Worm (Caenorhabditis elegans) whole organism, dauer: ENCODE data around the gene hsp-6.

Source experiments
- unc-62 ChIP-seq: sonication (generic microtip); optimal IDR thresholded peaks from 2 replicates; lab custom pipeline; 2017; ENCODE audit warnings: missing biosample characterization, missing genetic modification reagents, missing genetic modification characterization

Gene hsp-6

ce11 chrV:4826710-4827380 lies at the start of gene hsp-6, which contains the start of gene C37H5.5:
hsp-6 (minus strand) TSS chrV:4826760.
C37H5.5 (plus strand) TSS chrV:4827360.
- no peak for TF ChIP-seq unc-62 (GFP tag; lab: Kevin White, UChicago)

ce11 chrV:4871992-4872391 lies 45.4 kb upstream of the hsp-6 start, which contains the start of gene srd-33:
srd-33 (plus strand) TSS chrV:4872292.
- no peak for TF ChIP-seq unc-62 (GFP tag; lab: Kevin White, UChicago)

- no peak for TF ChIP-seq unc-62 (GFP tag; lab: Kevin White, UChicago)
These were observed 44.1 kb upstream of the hsp-6 start for ce11 chrV:4870627-4871026.

- no peak for TF ChIP-seq unc-62 (GFP tag; lab: Kevin White, UChicago)
These were observed 42.1 kb upstream of the hsp-6 start for ce11 chrV:4868698-4869097.

- no peak for TF ChIP-seq unc-62 (GFP tag; lab: Kevin White, UChicago)
These were observed 41.0 kb upstream of the hsp-6 start for ce11 chrV:4867535-4867934.

ce11 chrV:4865364-4865763 lies 38.8 kb upstream of the hsp-6 start, which contains the start of gene srd-32:
srd-32 (plus strand) TSS chrV:4865664.
- no peak for TF ChIP-seq unc-62 (GFP tag; lab: Kevin White, UChicago)

- TF ChIP-seq unc-62 (GFP tag; lab: Kevin White, UChicago): no peak
These were observed 37.8 kb upstream of the hsp-6 start for ce11 chrV:4864330-4864729.

- no peak for TF ChIP-seq unc-62 (GFP tag; lab: Kevin White, UChicago)
These were observed 36.2 kb upstream of the hsp-6 start, which contains the start of gene C37H5.13 for ce11 chrV:4862737-4863136. C37H5.13 (minus strand) TSS chrV:4862965.

ce11 chrV:4860525-4860924 lies 34.0 kb upstream of the hsp-6 start:
- no peak for TF ChIP-seq unc-62 (GFP tag; lab: Kevin White, UChicago)

- no peak for TF ChIP-seq unc-62 (GFP tag; lab: Kevin White, UChicago)
These were observed 31.0 kb upstream of the hsp-6 start for ce11 chrV:4857561-4857960.

ce11 chrV:4851969-4852368 lies 25.4 kb upstream of the hsp-6 start:
- no peak for TF ChIP-seq unc-62 (GFP tag; lab: Kevin White, UChicago)

ce11 chrV:4851138-4851537 lies 24.6 kb upstream of the hsp-6 start, which contains the start of gene nex-4:
nex-4 (plus strand) TSS chrV:4851438.
- no peak for TF ChIP-seq unc-62 (GFP tag; lab: Kevin White, UChicago)

- TF ChIP-seq unc-62 (GFP tag; lab: Kevin White, UChicago): no peak
These were observed 23.9 kb upstream of the hsp-6 start for ce11 chrV:4850446-4850845.

ce11 chrV:4847424-4847823 lies 20.9 kb upstream of the hsp-6 start, which contains the start of gene abhd-5.1:
abhd-5.1 (plus strand) TSS chrV:4847653.
- no peak for TF ChIP-seq unc-62 (GFP tag; lab: Kevin White, UChicago)

ce11 chrV:4846507-4846906 lies 19.9 kb upstream of the hsp-6 start:
- no peak for TF ChIP-seq unc-62 (GFP tag; lab: Kevin White, UChicago)

- TF ChIP-seq unc-62 (GFP tag; lab: Kevin White, UChicago): no peak
These were observed 18.0 kb upstream of the hsp-6 start, which contains the start of gene abhd-5.2 for ce11 chrV:4844591-4844990. abhd-5.2 (plus strand) TSS chrV:4844685.

- no peak for TF ChIP-seq unc-62 (GFP tag; lab: Kevin White, UChicago)
These were observed 16.0 kb upstream of the hsp-6 start, which contains the start of the genes cwp-2 and cwp-3 for ce11 chrV:4842544-4842943. cwp-2 (minus strand) TSS chrV:4842644. cwp-3 (plus strand) TSS chrV:4842836.
